Worm (Caenorhabditis elegans): Measurements from ENCODE around the gene str-150.

DNA sequence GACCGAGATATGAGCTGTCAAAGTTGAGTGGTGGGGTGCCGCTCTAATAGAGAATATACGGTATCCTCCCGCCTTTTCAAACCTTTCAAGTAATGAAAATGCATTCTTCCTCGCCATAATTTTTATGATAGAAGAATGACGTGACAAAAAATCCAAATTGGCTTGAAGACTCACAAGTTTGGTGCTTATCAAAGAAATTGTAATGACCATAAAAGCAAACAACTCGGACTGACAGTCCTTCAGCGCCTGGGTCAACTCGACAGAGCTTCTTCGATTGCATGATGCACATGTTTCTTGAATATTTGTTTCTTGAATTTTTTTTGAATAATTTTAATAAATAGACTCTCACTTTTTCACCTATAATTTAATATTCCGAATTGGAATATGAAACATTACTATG is 22.4 kb downstream of the str-150 start:
- no peak for TF ChIP-seq klf-2 (GFP tag; conservative IDR thresholded peaks at IDR 0.05)
- TF ChIP-seq ref-1 (GFP tag; conservative IDR thresholded peaks at IDR 0.05), result no peak
- no peak for TF ChIP-seq med-1 (GFP tag; optimal IDR thresholded peaks at IDR 0.05; ENCODE audit: insufficient read depth)
- TF ChIP-seq cog-1 (tag; optimal IDR thresholded peaks at IDR 0.05), result no peak
- no peak for TF ChIP-seq ztf-23 (GFP tag; IDR thresholded peaks at IDR 0.05)
- no peak for TF ChIP-seq ztf-29 (GFP tag; IDR thresholded peaks at IDR 0.05)
